Worm (Caenorhabditis elegans) whole organism, mixed stage, embryonic: ENCODE data around the gene F13A7.7.
"Not testable (repeated sequence)": the region's sequence is repeated elsewhere in the genome, so short reads cannot be mapped to it uniquely, and the experiment has no call there.

Experiments used
- ces-1 ChIP-seq: fragments of 150-350 bp; optimal IDR thresholded peaks from 2 replicates; lab custom pipeline; 2014; ENCODE audit warnings: missing biosample characterization, missing genetic modification reagents, missing genetic modification characterization
- lin-13 ChIP-seq: fragments of 150-350 bp; optimal IDR thresholded peaks from 2 replicates; lab custom pipeline; 2014; ENCODE audit warnings: missing biosample characterization, missing genetic modification characterization
- lin-32 ChIP-seq: fragments of 200-800 bp; sonication (Bioruptor generic); optimal IDR thresholded peaks from 2 replicates; lab custom pipeline; 2018; ENCODE audit warnings: mild to moderate bottlenecking, missing genetic modification characterization, missing compliant biosample characterization
- mab-5 ChIP-seq: fragments of 150-350 bp; optimal IDR thresholded peaks from 2 replicates; lab custom pipeline; 2014; ENCODE audit warnings: missing biosample characterization, missing genetic modification characterization
- nhr-237 ChIP-seq: fragments of 150-350 bp; optimal IDR thresholded peaks from 2 replicates; lab custom pipeline; 2014; ENCODE audit warnings: missing biosample characterization, missing genetic modification characterization
- nhr-28 ChIP-seq: fragments of 150-350 bp; optimal IDR thresholded peaks from 2 replicates; lab custom pipeline; 2014; ENCODE audit warnings: missing biosample characterization, missing genetic modification characterization
- pha-4 ChIP-seq: fragments of 150-350 bp; optimal IDR thresholded peaks from 2 replicates; lab custom pipeline; 2018; ENCODE audit warnings: missing biosample characterization, missing genetic modification reagents, missing genetic modification characterization
- tbx-8 ChIP-seq: fragments of 200-800 bp; sonication (Bioruptor generic); optimal IDR thresholded peaks from 2 replicates; lab custom pipeline; 2018; ENCODE audit warnings: mild to moderate bottlenecking, missing genetic modification characterization, moderate library complexity, missing compliant biosample characterization
- unc-39 ChIP-seq: fragments of 150-350 bp; optimal IDR thresholded peaks from 2 replicates; lab custom pipeline; 2014; ENCODE audit warnings: missing biosample characterization, missing genetic modification characterization

F13A7.7 gene

DNA sequence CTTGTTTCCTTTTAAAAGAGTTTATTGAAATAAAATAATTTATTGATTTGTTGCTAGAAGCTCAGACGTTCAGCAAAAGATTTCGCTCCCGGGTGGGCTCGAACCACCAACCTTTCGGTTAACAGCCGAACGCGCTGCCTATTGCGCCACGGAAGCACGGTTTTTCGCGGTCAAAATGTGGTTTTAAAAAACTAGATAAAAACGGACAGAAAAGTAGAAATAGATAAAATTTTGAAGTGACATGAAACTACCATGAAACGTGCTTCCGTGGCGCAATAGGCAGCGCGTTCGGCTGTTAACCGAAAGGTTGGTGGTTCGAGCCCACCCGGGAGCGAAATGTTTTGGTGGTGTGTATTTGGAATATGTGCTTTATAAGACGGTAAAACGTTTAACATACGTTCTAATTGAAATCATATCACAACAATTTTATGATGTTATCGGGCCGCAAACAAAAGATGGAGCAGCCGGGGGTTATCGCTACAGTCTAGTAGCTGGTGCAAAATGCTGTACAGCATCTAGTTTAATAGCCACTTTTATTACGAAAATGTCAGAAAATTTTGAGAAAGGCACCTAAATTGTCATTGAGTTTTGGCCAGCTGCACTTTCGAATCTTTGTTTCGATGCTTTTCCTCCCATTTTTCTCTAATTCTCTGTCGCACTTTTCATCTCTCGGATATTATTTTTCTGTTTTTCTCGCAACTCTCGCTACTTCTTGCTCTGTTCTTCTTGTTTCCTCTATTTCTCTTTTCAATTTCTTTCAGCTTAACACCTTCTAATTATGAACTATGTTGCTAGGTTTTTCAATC is 45.1 kb downstream of the F13A7.7 start, which contains the start of gene slc-9B.2:
TSS of gene slc-9B.2 (plus strand) at position 756 of the 806 bp plus-strand sequence.
- not testable (repeated sequence) for TF ChIP-seq mab-5 (tag; lab: Kevin White, UChicago); tbx-8 (GFP tag; lab: Kevin White, UChicago); lin-13 (tag; lab: Kevin White, UChicago)

DNA sequence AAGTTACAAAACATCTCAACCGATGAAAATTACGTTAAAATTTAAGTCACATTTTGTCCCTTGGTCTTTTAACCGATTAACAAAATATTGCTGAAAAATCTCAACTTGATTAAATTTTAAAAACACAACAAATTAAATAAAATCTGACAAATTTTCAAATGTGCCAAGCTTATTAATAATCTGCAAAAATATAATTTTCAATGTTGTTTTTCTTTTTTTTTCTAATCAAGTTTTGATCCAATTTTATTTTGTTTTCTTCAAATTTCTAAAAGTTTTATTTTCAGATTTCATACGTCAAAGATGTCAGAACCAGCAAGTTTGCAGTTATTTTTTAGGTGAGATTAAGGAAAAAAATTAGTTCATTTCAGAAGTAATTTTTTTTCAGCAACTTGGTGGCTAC is 47.3 kb downstream of the F13A7.7 start, which contains the start of gene srw-87:
TSS of gene srw-87 (plus strand) at position 301 of the 400 bp plus-strand sequence.
- no peak for TF ChIP-seq unc-39

DNA sequence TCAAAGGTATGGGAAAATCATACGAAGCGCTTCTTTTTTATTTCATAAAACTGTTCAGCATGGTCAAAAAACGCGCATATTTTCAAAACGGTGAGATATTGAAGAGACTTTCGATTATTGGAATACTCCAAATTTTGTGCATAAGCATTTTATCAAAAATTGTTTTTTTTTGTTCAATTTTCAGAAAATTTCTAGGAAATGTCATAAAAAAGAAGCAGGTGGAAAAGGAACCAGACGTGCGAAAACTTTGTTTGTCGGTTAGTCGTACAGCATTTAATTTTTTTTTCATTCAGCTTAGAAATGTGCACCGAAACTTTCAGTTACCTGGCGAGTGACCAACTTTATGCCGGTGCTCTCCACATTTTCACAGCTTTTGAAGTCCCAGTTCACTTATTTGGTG is 50.2 kb downstream of the F13A7.7 start, which contains the start of gene srh-167:
TSS of gene srh-167 (plus strand) at position 301 of the 400 bp plus-strand sequence.
- TF ChIP-seq lin-32 (GFP tag; lab: Kevin White, UChicago) = no peak
- no peak for TF ChIP-seq pha-4 (tag; lab: Kevin White, UChicago)
- TF ChIP-seq nhr-237 (tag; lab: Kevin White, UChicago) = no peak
- no peak for TF ChIP-seq nhr-28
- no peak for TF ChIP-seq ces-1 (GFP tag; lab: Kevin White, UChicago)
